Fruit fly (Drosophila melanogaster): ENCODE results near the gene CG11050.

CG11050 gene

dm6 chr2L:6649085-6649754, 38.4 kb downstream of the CG11050 start, which contains the start of the genes CG31635 and Tango1:
Gene CG31635 (minus strand): TSS chr2L:6649114.
Gene Tango1 (plus strand): TSS chr2L:6649388.
- TF ChIP-seq Abd-B (GFP tag; optimal IDR thresholded peaks at IDR 0.05) (peak; percentile 22), CrebA (GFP tag; optimal IDR thresholded peaks at IDR 0.05; ENCODE audit: borderline replicate concordance) (no peak), Sp1 (GFP tag; optimal IDR thresholded peaks at IDR 0.05) (no peak), woc (GFP tag; optimal IDR thresholded peaks at IDR 0.05) (no peak), usp (GFP tag; optimal IDR thresholded peaks at IDR 0.05) (no peak), Vsx2 (GFP tag; optimal IDR thresholded peaks at IDR 0.05; ENCODE audit: partially characterized antibody) (no peak), N (GFP tag; optimal IDR thresholded peaks at IDR 0.05) (peak; percentile 3), OdsH (GFP tag; optimal IDR thresholded peaks at IDR 0.05) (no peak), jim (GFP tag; optimal IDR thresholded peaks at IDR 0.05) (no peak), sage (GFP tag; optimal IDR thresholded peaks at IDR 0.05) (no peak), dl (GFP tag; optimal IDR thresholded peaks at IDR 0.05; ENCODE audit: insufficient read depth in 1 of 2, partially characterized antibody in 2 of 2) (no peak), Hr83 (GFP tag; optimal IDR thresholded peaks at IDR 0.05; ENCODE audit: poor library complexity, severe bottlenecking) (peak; percentile 43), Rel (GFP tag; optimal IDR thresholded peaks at IDR 0.05) (no peak), Rel (tag; optimal IDR thresholded peaks at IDR 0.05) (peak; percentile 36), Hr78 (GFP tag; optimal IDR thresholded peaks at IDR 0.05) (no peak), fru (GFP tag; optimal IDR thresholded peaks at IDR 0.05) (no peak), ey (GFP tag; optimal IDR thresholded peaks at IDR 0.05) (peak; percentile 23), GATAd (GFP tag; optimal IDR thresholded peaks at IDR 0.05) (no peak)

dm6 chr2L:6656264-6656676, 45.5 kb downstream of the CG11050 start, which contains the start of gene CG31633:
Gene CG31633 (minus strand): TSS chr2L:6656321.
- no peak for TF ChIP-seq Dif (GFP tag; optimal IDR thresholded peaks at IDR 0.05; ENCODE audit: partially characterized antibody)
- TF ChIP-seq h (GFP tag; optimal IDR thresholded peaks at IDR 0.05) = no peak
- no peak for TF ChIP-seq Myc (optimal IDR thresholded peaks at IDR 0.05)
- TF ChIP-seq jim (GFP tag; optimal IDR thresholded peaks at IDR 0.05) = no peak
- no peak for TF ChIP-seq HLH106 (tag; optimal IDR thresholded peaks at IDR 0.05)
- no peak for TF ChIP-seq CG9705 (GFP tag; optimal IDR thresholded peaks at IDR 0.05)
- no peak for TF ChIP-seq Sp1 (GFP tag; optimal IDR thresholded peaks at IDR 0.05)
- TF ChIP-seq Mio (GFP tag; optimal IDR thresholded peaks at IDR 0.05) = no peak
- no peak for TF ChIP-seq usp (GFP tag; optimal IDR thresholded peaks at IDR 0.05)
- no peak for TF ChIP-seq Jra (GFP tag; optimal IDR thresholded peaks at IDR 0.05)
- TF ChIP-seq N (GFP tag; optimal IDR thresholded peaks at IDR 0.05) = no peak
- no peak for TF ChIP-seq lola (GFP tag; optimal IDR thresholded peaks at IDR 0.05)
- TF ChIP-seq Dfd (GFP tag; optimal IDR thresholded peaks at IDR 0.05) = no peak
- TF ChIP-seq Rel (GFP tag; optimal IDR thresholded peaks at IDR 0.05) = no peak
- no peak for TF ChIP-seq Rel (tag; optimal IDR thresholded peaks at IDR 0.05)

- TF ChIP-seq woc (GFP tag; optimal IDR thresholded peaks at IDR 0.05) (no peak), jim (GFP tag; optimal IDR thresholded peaks at IDR 0.05) (no peak), br (GFP tag; optimal IDR thresholded peaks at IDR 0.05) (no peak), usp (GFP tag; optimal IDR thresholded peaks at IDR 0.05) (no peak), ey (GFP tag; optimal IDR thresholded peaks at IDR 0.05) (no peak), HLH106 (tag; optimal IDR thresholded peaks at IDR 0.05) (no peak), Vsx2 (GFP tag; optimal IDR thresholded peaks at IDR 0.05; ENCODE audit: partially characterized antibody) (peak; percentile 64), Rel (GFP tag; optimal IDR thresholded peaks at IDR 0.05) (no peak), Rel (tag; optimal IDR thresholded peaks at IDR 0.05) (peak; percentile 51), CG9705 (GFP tag; optimal IDR thresholded peaks at IDR 0.05) (no peak)
Observed at dm6 chr2L:6657969-6658748, 47.3 kb downstream of the CG11050 start, which contains the start of the genes CG31636 and Ube4A. Gene CG31636 (minus strand): TSS chr2L:6658152. Gene Ube4A (plus strand): TSS chr2L:6658517.

dm6 chr2L:6663562-6664051, 52.8 kb downstream of the CG11050 start, which contains the start of the genes CG13771, CG34310 and cup:
Gene CG13771 (minus strand): TSS chr2L:6663612.
Gene CG34310 (plus strand): TSS chr2L:6663664.
Gene cup (plus strand): TSS chr2L:6663664.
- TF ChIP-seq psq (GFP tag; optimal IDR thresholded peaks at IDR 0.05) (peak; percentile 41), dsf (GFP tag; optimal IDR thresholded peaks at IDR 0.05; ENCODE audit: borderline replicate concordance) (no peak)

All from whole organism, wandering third instar larva.